Worm (Caenorhabditis elegans): ENCODE measurements around the gene pqn-87.
A peak's percentile ranks its signal among the peaks of the same experiment; 100 is the strongest.

pqn-87 gene

DNA sequence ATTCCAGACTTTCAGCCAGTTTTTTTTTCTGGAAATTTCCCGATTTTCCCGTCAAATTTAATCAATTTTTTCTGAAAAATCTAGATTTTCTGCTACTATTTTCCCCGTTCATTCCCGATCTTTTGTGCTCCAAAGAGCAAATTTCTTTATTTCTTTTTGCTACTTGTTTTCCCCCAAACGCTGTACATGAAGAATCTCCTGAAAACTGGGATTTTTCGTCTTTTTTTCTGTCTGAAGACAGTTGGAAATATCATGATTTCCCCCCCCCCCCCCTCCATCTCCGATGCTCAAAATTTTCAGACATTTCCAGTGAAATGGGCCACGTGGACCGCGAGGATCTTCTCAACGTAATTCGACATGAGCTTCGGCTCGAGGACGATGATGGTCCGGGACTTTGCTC is 3.1 kb upstream of the pqn-87 start, which contains the start of gene sinh-1:
Gene sinh-1 (plus strand): TSS at position 301 of the 400 bp plus-strand sequence.
- TF ChIP-seq unc-62 (GFP tag; optimal IDR thresholded peaks at IDR 0.05 in 1 of 2) (no peak), unc-62 (tag; optimal IDR thresholded peaks at IDR 0.05) (no peak), set-16 (GFP tag; IDR thresholded peaks at IDR 0.05) (0 out of 2 replicates have a peak, but pooled peaks have one; percentile 33)

DNA sequence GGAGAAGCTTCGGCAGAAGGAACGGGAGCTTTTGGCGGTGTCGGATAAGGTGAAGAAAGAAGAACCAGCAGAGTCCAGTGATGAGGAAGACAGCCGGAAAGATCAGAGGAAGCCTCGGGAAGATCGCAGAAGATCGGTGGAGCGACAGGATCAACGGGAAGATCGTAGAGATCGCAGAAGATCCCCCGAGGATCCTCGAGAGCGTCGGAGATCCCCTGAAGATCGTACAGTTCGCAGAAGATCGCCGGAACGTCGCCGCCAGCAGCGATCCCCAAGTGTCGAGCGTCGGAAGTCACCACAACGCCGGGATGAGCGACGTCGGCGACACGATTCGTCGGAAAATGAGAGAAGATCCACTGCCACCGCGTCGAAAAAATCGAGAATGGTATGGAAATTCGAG is 1.3 kb upstream of the pqn-87 start:
- TF ChIP-seq set-16 (GFP tag; IDR thresholded peaks at IDR 0.05) (peak; percentile 88), tra-1 (GFP tag; IDR thresholded peaks at IDR 0.05) (no peak), nhr-48 (tag; optimal IDR thresholded peaks at IDR 0.05) (no peak)

ce11 chrII:12222524-12222923 is 2.4 kb downstream of the pqn-87 start:
- TF ChIP-seq snpc-1.2 (GFP tag; IDR thresholded peaks at IDR 0.05) (no peak), nhr-25 (tag; optimal IDR thresholded peaks at IDR 0.05; ENCODE audit: borderline replicate concordance, insufficient read depth) (peak; percentile 83), mxl-2 (GFP tag; conservative IDR thresholded peaks at IDR 0.05) (no peak), ZK546.5 (tag; optimal IDR thresholded peaks at IDR 0.05) (no peak), jun-1 (tag; optimal IDR thresholded peaks at IDR 0.05) (peak; percentile 25), saeg-2 (GFP tag; IDR thresholded peaks at IDR 0.05) (no peak), nhr-11 (tag; optimal IDR thresholded peaks at IDR 0.05) (peak; percentile 70), tag-97 (GFP tag; IDR thresholded peaks at IDR 0.05) (no peak), lin-15B (tag; optimal IDR thresholded peaks at IDR 0.05) (peak; percentile 42), unc-130 (GFP tag; optimal IDR thresholded peaks at IDR 0.05) (no peak), zip-11 (GFP tag; IDR thresholded peaks at IDR 0.05) (no peak), ZK337.2 (GFP tag; IDR thresholded peaks at IDR 0.05) (no peak), ceh-62 (tag; optimal IDR thresholded peaks at IDR 0.05) (no peak), spr-1 (tag; optimal IDR thresholded peaks at IDR 0.05) (peak; percentile 2), daf-12 (tag; optimal IDR thresholded peaks at IDR 0.05) (no peak), ctbp-1 (GFP tag; IDR thresholded peaks at IDR 0.05) (peak; percentile 65; the same call in 1 of the 2 replicates), F26F4.8 (GFP tag; conservative IDR thresholded peaks at IDR 0.05) (no peak), Y105C5A.15 (GFP tag; IDR thresholded peaks at IDR 0.05) (no peak), unc-39 (tag; optimal IDR thresholded peaks at IDR 0.05) (no peak), lin-13 (GFP tag; optimal IDR thresholded peaks at IDR 0.05) (peak; percentile 54), arid-1 (GFP tag; conservative IDR thresholded peaks at IDR 0.05) (peak; percentile 57), ceh-28 (tag; optimal IDR thresholded peaks at IDR 0.05) (peak; percentile 65), T26A8.4 (GFP tag; IDR thresholded peaks at IDR 0.05) (no peak), F44E2.7 (GFP tag; IDR thresholded peaks at IDR 0.05) (0 out of 2 replicates have a peak, but pooled peaks have one; percentile 60), unc-62 (GFP tag; optimal IDR thresholded peaks at IDR 0.05 in 1 of 2) (peak in 1 of 2 experiments; percentile 97), unc-62 (tag; optimal IDR thresholded peaks at IDR 0.05) (no peak), dve-1 (tag; optimal IDR thresholded peaks at IDR 0.05; ENCODE audit: insufficient read depth) (peak; percentile 64), ceh-82 (tag; optimal IDR thresholded peaks at IDR 0.05) (no peak), fkh-10 (GFP tag; optimal IDR thresholded peaks at IDR 0.05) (no peak), madf-5 (GFP tag; IDR thresholded peaks at IDR 0.05) (no peak), nhr-42 (GFP tag; IDR thresholded peaks at IDR 0.05) (no peak; the same call in 1 of the 2 replicates), attf-4 (tag; optimal IDR thresholded peaks at IDR 0.05) (peak; percentile 7), hlh-11 (tag; optimal IDR thresholded peaks at IDR 0.05) (peak; percentile 84), ztf-11 (tag; optimal IDR thresholded peaks at IDR 0.05) (no peak), daf-16 (GFP tag; optimal IDR thresholded peaks at IDR 0.05) (peak in 1 of 2 experiments; percentile 37), daf-16 (tag; optimal IDR thresholded peaks at IDR 0.05) (peak; percentile 2), nhr-76 (tag; optimal IDR thresholded peaks at IDR 0.05) (no peak), rbr-2 (tag; optimal IDR thresholded peaks at IDR 0.05) (peak; percentile 92), Y5F2A.4 (GFP tag; optimal IDR thresholded peaks at IDR 0.05) (no peak), skn-1 (tag; optimal IDR thresholded peaks at IDR 0.05) (no peak), nhr-10 (tag; optimal IDR thresholded peaks at IDR 0.05) (peak; percentile 45), cey-2 (tag; optimal IDR thresholded peaks at IDR 0.05; ENCODE audit: borderline replicate concordance, insufficient read depth) (no peak), mes-2 (tag; optimal IDR thresholded peaks at IDR 0.05; ENCODE audit: poor library complexity, severe bottlenecking) (peak; percentile 58), dmd-8 (GFP tag; IDR thresholded peaks at IDR 0.05) (peak; percentile 72), spr-3 (GFP tag; optimal IDR thresholded peaks at IDR 0.05) (peak; percentile 61)

Data from whole organism, L4 larva.